Fruit fly (Drosophila melanogaster): ENCODE results near the gene Or2a.

The Or2a gene

DNA sequence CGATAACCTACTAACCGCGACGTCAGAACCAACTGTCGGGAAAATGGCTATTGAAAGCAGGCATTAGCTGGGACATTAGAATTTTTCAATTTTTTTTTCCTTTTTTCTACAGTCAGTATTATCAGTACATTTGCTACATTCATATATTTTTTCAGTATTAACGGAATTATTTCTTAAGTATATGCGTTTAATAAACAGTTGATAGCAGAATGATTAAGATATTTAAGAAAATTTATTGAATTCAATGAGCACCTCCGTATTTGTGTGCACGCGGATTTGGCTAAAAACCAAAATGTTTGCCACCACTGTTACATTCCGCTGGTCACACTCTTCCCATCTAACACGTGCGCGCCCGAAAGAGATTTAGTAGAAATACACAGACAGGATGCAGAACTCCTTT is 16.5 kb downstream of the Or2a start, which contains the start of the genes temp and CG3071 (continued):
- TF ChIP-seq NfI (GFP tag; optimal IDR thresholded peaks at IDR 0.05) (peak; percentile 54), CG16779 (GFP tag; IDR thresholded peaks at IDR 0.05) (no peak), CG10267 (tag; optimal IDR thresholded peaks at IDR 0.05) (peak; percentile 65), CG32767 (GFP tag; IDR thresholded peaks at IDR 0.05) (peak; percentile 36; the same call in 1 of the 2 replicates), ro (GFP tag; IDR thresholded peaks at IDR 0.05) (no peak), rib (GFP tag; IDR thresholded peaks at IDR 0.05) (0 out of 2 replicates have a peak, but pooled peaks have one; percentile 39), CG9817 (tag; optimal IDR thresholded peaks at IDR 0.05) (peak; percentile 70), CG4707 (GFP tag; optimal IDR thresholded peaks at IDR 0.05) (no peak), CG16863 (GFP tag; optimal IDR thresholded peaks at IDR 0.05) (peak; percentile 61), CG15514 (GFP tag; optimal IDR thresholded peaks at IDR 0.05) (peak; percentile 68), sd (tag; optimal IDR thresholded peaks at IDR 0.05) (peak; percentile 56), CG10462 (GFP tag; optimal IDR thresholded peaks at IDR 0.05) (no peak), Atf6 (GFP tag; IDR thresholded peaks at IDR 0.05) (no peak), CG11093 (GFP tag; IDR thresholded peaks at IDR 0.05) (no peak; the same call in 2 of the 3 replicates), CG6683 (GFP tag; optimal IDR thresholded peaks at IDR 0.05) (peak; percentile 8), CG7928 (GFP tag; optimal IDR thresholded peaks at IDR 0.05) (no peak), sc (optimal IDR thresholded peaks at IDR 0.05) (no peak), sc (GFP tag; optimal IDR thresholded peaks at IDR 0.05) (no peak), CG3995 (GFP tag; optimal IDR thresholded peaks at IDR 0.05) (peak; percentile 9), wor (GFP tag; IDR thresholded peaks at IDR 0.05) (no peak), CG15011 (GFP tag; optimal IDR thresholded peaks at IDR 0.05) (peak; percentile 42), CG13624 (GFP tag; optimal IDR thresholded peaks at IDR 0.05) (peak; percentile 20), CG10431 (GFP tag; optimal IDR thresholded peaks at IDR 0.05) (peak; percentile 11), jing (GFP tag; optimal IDR thresholded peaks at IDR 0.05) (no peak), Hr39 (optimal IDR thresholded peaks at IDR 0.05) (no peak), HLHmδ (GFP tag; optimal IDR thresholded peaks at IDR 0.05) (no peak), CG2889 (GFP tag; IDR thresholded peaks at IDR 0.05) (no peak), sna (GFP tag; IDR thresholded peaks at IDR 0.05; ENCODE audit: partially characterized antibody) (no peak), gsb (GFP tag; IDR thresholded peaks at IDR 0.05) (no peak), CG4328 (GFP tag; optimal IDR thresholded peaks at IDR 0.05) (peak; percentile 51), ranshi (GFP tag; IDR thresholded peaks at IDR 0.05) (no peak), Fer2 (tag; optimal IDR thresholded peaks at IDR 0.05) (peak; percentile 24), Antp (GFP tag; optimal IDR thresholded peaks at IDR 0.05) (peak; percentile 58), CG6654 (GFP tag; optimal IDR thresholded peaks at IDR 0.05) (no peak), Oli (tag; optimal IDR thresholded peaks at IDR 0.05) (peak; percentile 61), CG18764 (GFP tag; optimal IDR thresholded peaks at IDR 0.05) (no peak), Sry-β (GFP tag; optimal IDR thresholded peaks at IDR 0.05) (peak; percentile 99), twi (tag; optimal IDR thresholded peaks at IDR 0.05) (peak; percentile 82), scrt (GFP tag; optimal IDR thresholded peaks at IDR 0.05) (no peak), CG31441 (GFP tag; IDR thresholded peaks at IDR 0.05) (no peak; the same call in 1 of the 2 replicates), bcd (GFP tag; optimal IDR thresholded peaks at IDR 0.05) (peak; percentile 63), CG13296 (GFP tag; optimal IDR thresholded peaks at IDR 0.05) (peak; percentile 45), toy (GFP tag; IDR thresholded peaks at IDR 0.05) (no peak), CG2116 (GFP tag; optimal IDR thresholded peaks at IDR 0.05) (peak; percentile 69), ERR (GFP tag; optimal IDR thresholded peaks at IDR 0.05) (peak; percentile 40), hkb (optimal IDR thresholded peaks at IDR 0.05) (peak; percentile 81), hkb (GFP tag; IDR thresholded peaks at IDR 0.05) (no peak), Stat92E (GFP tag; optimal IDR thresholded peaks at IDR 0.05) (peak in 1 of 3 experiments; percentile 39), stwl (tag; optimal IDR thresholded peaks at IDR 0.05) (peak; percentile 14), kah (GFP tag; optimal IDR thresholded peaks at IDR 0.05) (no peak), ham (GFP tag; IDR thresholded peaks at IDR 0.05) (no peak), CG10654 (GFP tag; optimal IDR thresholded peaks at IDR 0.05) (peak; percentile 9)
